Fruit fly (Drosophila melanogaster) whole organism, embryonic: ENCODE data around the gene CG33160.

Source experiments
- Atf6 ChIP-seq: fragments of 200-800 bp; sonication (Bioruptor generic); IDR thresholded peaks from 2 replicates; pipeline ENCODE4 v1.3.6; 2022; ENCODE audit warnings: missing biosample characterization, missing genetic modification characterization
- Awh ChIP-seq: fragments of 200-800 bp; sonication (Bioruptor generic); IDR thresholded peaks from 2 replicates; pipeline ENCODE4, ENCODE4 v1.3.6; 2022; ENCODE audit warnings: missing biosample characterization, missing genetic modification characterization
- Bgb ChIP-seq: fragments of 200-800 bp; sonication (Bioruptor generic); IDR thresholded peaks from 2 replicates; pipeline ENCODE4 v1.3.6; 2022; ENCODE audit warnings: missing biosample characterization, missing genetic modification characterization; ENCODE audit not compliant: partially characterized antibody
- CG10274 ChIP-seq: fragments of 200-800 bp; sonication (Bioruptor generic); optimal IDR thresholded peaks from 3 replicates; lab custom pipeline; 2017; ENCODE audit warnings: missing biosample characterization, mild to moderate bottlenecking, missing genetic modification characterization
- CG12942 ChIP-seq: fragments of 200-800 bp; sonication (Bioruptor generic); optimal IDR thresholded peaks from 3 replicates; lab custom pipeline; 2016; ENCODE audit warnings: missing biosample characterization, missing genetic modification characterization
- CG14441 ChIP-seq: fragments of 200-800 bp; sonication (Bioruptor generic); IDR thresholded peaks from 2 replicates; pipeline ENCODE4 v1.3.6; 2022; ENCODE audit warnings: missing biosample characterization, missing genetic modification characterization
- CG15514 ChIP-seq: fragments of 200-800 bp; sonication (Bioruptor generic); optimal IDR thresholded peaks from 3 replicates; lab custom pipeline; 2017; ENCODE audit warnings: missing biosample characterization, missing genetic modification characterization, mild to moderate bottlenecking, moderate library complexity, missing genetic modification reagents
- CG17328 ChIP-seq: fragments of 200-800 bp; sonication (Bioruptor generic); IDR thresholded peaks from 2 replicates; pipeline ENCODE4 v1.3.6; 2022; ENCODE audit warnings: missing biosample characterization, missing genetic modification characterization
- CG17568 ChIP-seq: fragments of 200-800 bp; sonication (Bioruptor generic); optimal IDR thresholded peaks from 2 replicates; lab custom pipeline; 2018; ENCODE audit warnings: missing biosample characterization, mild to moderate bottlenecking, missing genetic modification characterization, moderate library complexity
- CG18262 ChIP-seq: fragments of 200-800 bp; optimal IDR thresholded peaks from 3 replicates; lab custom pipeline; 2019; ENCODE audit warnings: missing biosample characterization, mild to moderate bottlenecking, missing genetic modification characterization, moderate library complexity
- CG1832 ChIP-seq: fragments of 200-800 bp; sonication (Bioruptor generic); optimal IDR thresholded peaks from 2 replicates; lab custom pipeline; 2017; ENCODE audit warnings: missing biosample characterization, mild to moderate bottlenecking, missing genetic modification characterization, inconsistent platforms
- CG2889 ChIP-seq: fragments of 200-800 bp; sonication (Bioruptor generic); IDR thresholded peaks from 3 replicates; pipeline ENCODE4 v1.3.6; 2022; ENCODE audit warnings: missing biosample characterization, missing genetic modification characterization
- CG30403 ChIP-seq: fragments of 200-800 bp; sonication (Bioruptor generic); optimal IDR thresholded peaks from 3 replicates; lab custom pipeline; 2016; ENCODE audit warnings: missing biosample characterization, missing genetic modification characterization
- CG4404 ChIP-seq: fragments of 200-800 bp; sonication (Bioruptor generic); IDR thresholded peaks from 2 replicates; pipeline ENCODE4 v1.3.6; 2022; ENCODE audit warnings: missing biosample characterization, missing genetic modification characterization
- CG7963 ChIP-seq: fragments of 200-800 bp; sonication (Bioruptor generic); IDR thresholded peaks from 3 replicates; pipeline ENCODE4 v1.3.6; 2022; ENCODE audit warnings: missing biosample characterization, missing genetic modification characterization; ENCODE audit not compliant: partially characterized antibody
- CoRest ChIP-seq: fragments of 200-800 bp; sonication (Bioruptor generic); optimal IDR thresholded peaks from 3 replicates; lab custom pipeline; 2018; ENCODE audit warnings: missing biosample characterization, mild to moderate bottlenecking, missing genetic modification characterization, moderate library complexity
- D ChIP-seq, 2 experiments: fragments of 200-800 bp in 1 of 2; fragments of >200 bp in 1 of 2; sonication (Bioruptor generic) in 1 of 2; optimal IDR thresholded peaks; 2 replicates in 1 of 2; 3 replicates in 1 of 2; lab custom pipeline; 2017; ENCODE audit warnings: mild to moderate bottlenecking in 1 of 2, missing biosample characterization in 1 of 2, missing genetic modification characterization in 1 of 2, missing genetic modification reagents in 1 of 2
- Deaf1 ChIP-seq: fragments of 200-800 bp; optimal IDR thresholded peaks from 3 replicates; lab custom pipeline; 2019; ENCODE audit warnings: missing biosample characterization, mild to moderate bottlenecking, missing genetic modification characterization, moderate library complexity
- Dref ChIP-seq: fragments of 200-800 bp; sonication (Bioruptor generic); IDR thresholded peaks from 2 replicates; pipeline ENCODE4 v1.3.6; 2022; ENCODE audit warnings: missing biosample characterization, missing genetic modification characterization
- Gug ChIP-seq: fragments of 200-800 bp; sonication (Bioruptor generic); IDR thresholded peaks from 4 replicates; pipeline ENCODE4 v1.3.6; 2022; ENCODE audit warnings: missing biosample characterization, missing genetic modification characterization
- HLH4C ChIP-seq: fragments of 200-800 bp; sonication (Bioruptor generic); IDR thresholded peaks from 3 replicates; pipeline ENCODE4 v1.3.6; 2022; ENCODE audit warnings: missing biosample characterization, missing genetic modification characterization; ENCODE audit not compliant: partially characterized antibody
- Hr51 ChIP-seq, 2 experiments: fragments of 200-800 bp; sonication (Bioruptor generic); optimal IDR thresholded peaks; 2 replicates in 1 of 2; 3 replicates in 1 of 2; lab custom pipeline; 2016 to 2018; ENCODE audit warnings: missing biosample characterization in 2 of 2, missing genetic modification characterization in 2 of 2, mild to moderate bottlenecking in 1 of 2, moderate library complexity in 1 of 2
- Med ChIP-seq: fragments of 200-800 bp; sonication (Bioruptor generic); peaks from one replicate; lab custom pipeline; 2016; ENCODE audit warnings: missing biosample characterization, missing genetic modification characterization, mild to moderate bottlenecking, inconsistent platforms, moderate library complexity
- NC2β ChIP-seq: fragments of 200-800 bp; sonication (Bioruptor generic); optimal IDR thresholded peaks from 2 replicates; lab custom pipeline; 2016; ENCODE audit warnings: missing biosample characterization, missing genetic modification characterization
- Side ChIP-seq: fragments of 200-800 bp; sonication (Bioruptor generic); optimal IDR thresholded peaks from 2 replicates; lab custom pipeline; 2016; ENCODE audit warnings: missing biosample characterization, missing genetic modification characterization
- Ssrp ChIP-seq: fragments of 200-800 bp; sonication (Bioruptor generic); optimal IDR thresholded peaks from 2 replicates; lab custom pipeline; 2018; ENCODE audit warnings: missing biosample characterization, mild to moderate bottlenecking, missing genetic modification characterization, moderate library complexity
- Stat92E ChIP-seq, 3 experiments: fragments of >200 bp in 2 of 3; fragments of 200-800 bp in 1 of 3; sonication (Bioruptor generic) in 1 of 3; optimal IDR thresholded peaks; 2 replicates each; lab custom pipeline; 2017 to 2019; ENCODE audit warnings: missing biosample characterization in 3 of 3, missing genetic modification characterization in 3 of 3, mild to moderate bottlenecking in 1 of 3, moderate library complexity in 1 of 3
- bsh ChIP-seq, 2 experiments: fragments of 200-800 bp; sonication (Bioruptor generic); optimal IDR thresholded peaks; 2 replicates each; lab custom pipeline; 2017 to 2018; ENCODE audit warnings: mild to moderate bottlenecking in 2 of 2, missing biosample characterization in 2 of 2, missing genetic modification characterization in 2 of 2, moderate library complexity in 1 of 2
- cato ChIP-seq: fragments of 200-800 bp; sonication (Bioruptor generic); optimal IDR thresholded peaks from 2 replicates; lab custom pipeline; 2016; ENCODE audit warnings: missing biosample characterization, missing genetic modification characterization, borderline replicate concordance
- chinmo ChIP-seq: fragments of 200-800 bp; sonication (Bioruptor generic); IDR thresholded peaks from 4 replicates; pipeline ENCODE4 v1.3.6; 2022; ENCODE audit warnings: missing biosample characterization, missing genetic modification characterization; ENCODE audit not compliant: partially characterized antibody
- corto ChIP-seq: fragments of 200-800 bp; sonication (Bioruptor generic); optimal IDR thresholded peaks from 2 replicates; lab custom pipeline; 2016; ENCODE audit warnings: missing biosample characterization, mild to moderate bottlenecking, missing genetic modification characterization, moderate library complexity
- croc ChIP-seq: fragments of 200-800 bp; sonication (Bioruptor generic); conservative IDR thresholded peaks from 3 replicates; pipeline ENCODE4 v1.3.6; 2022; ENCODE audit warnings: missing biosample characterization, missing genetic modification characterization
- dysf ChIP-seq: fragments of 200-800 bp; sonication (Bioruptor generic); IDR thresholded peaks from 3 replicates; pipeline ENCODE4 v1.3.6; 2022; ENCODE audit warnings: missing biosample characterization, missing genetic modification characterization
- esg ChIP-seq: fragments of 200-800 bp; sonication (Bioruptor generic); conservative IDR thresholded peaks from 2 replicates; pipeline ENCODE4 v1.3.6; 2022; ENCODE audit warnings: missing biosample characterization, missing genetic modification characterization
- exex ChIP-seq: fragments of 200-800 bp; sonication (Bioruptor generic); optimal IDR thresholded peaks from 4 replicates; lab custom pipeline; 2018; ENCODE audit warnings: missing biosample characterization, mild to moderate bottlenecking, missing genetic modification characterization, moderate library complexity
- grau ChIP-seq: fragments of 200-800 bp; optimal IDR thresholded peaks from 3 replicates; lab custom pipeline; 2019; ENCODE audit warnings: missing biosample characterization, mild to moderate bottlenecking, missing genetic modification characterization, moderate library complexity
- ind ChIP-seq: fragments of 200-800 bp; sonication (Bioruptor generic); optimal IDR thresholded peaks from 3 replicates; lab custom pipeline; 2016; ENCODE audit warnings: missing biosample characterization, missing genetic modification characterization
- lbe ChIP-seq: fragments of 200-800 bp; sonication (Bioruptor generic); optimal IDR thresholded peaks from 2 replicates; lab custom pipeline; 2016; ENCODE audit warnings: missing biosample characterization, mild to moderate bottlenecking, missing genetic modification characterization
- lov ChIP-seq, 2 experiments: fragments of 200-800 bp in 1 of 2; fragments of >200 bp in 1 of 2; sonication (Bioruptor generic) in 1 of 2; IDR thresholded peaks in 1 of 2; optimal IDR thresholded peaks in 1 of 2; 2 replicates in 1 of 2; 3 replicates in 1 of 2; pipeline versions ENCODE4 v1.3.6 to Lab custom; 2017 to 2022; ENCODE audit warnings: missing biosample characterization in 1 of 2, missing genetic modification characterization in 1 of 2
- nerfin-1 ChIP-seq: fragments of 200-800 bp; sonication (Bioruptor generic); optimal IDR thresholded peaks from 3 replicates; lab custom pipeline; 2019; ENCODE audit warnings: missing biosample characterization, mild to moderate bottlenecking, missing genetic modification characterization, moderate library complexity
- pum ChIP-seq: fragments of 200-800 bp; sonication (Bioruptor generic); optimal IDR thresholded peaks from 2 replicates; lab custom pipeline; 2016; ENCODE audit warnings: missing biosample characterization, missing genetic modification characterization
- ro ChIP-seq: fragments of 200-800 bp; sonication (Bioruptor generic); IDR thresholded peaks from 2 replicates; pipeline ENCODE4 v1.3.6; 2022; ENCODE audit warnings: missing biosample characterization, missing genetic modification characterization
- row ChIP-seq: fragments of 200-800 bp; sonication (Bioruptor generic); IDR thresholded peaks from 3 replicates; pipeline ENCODE4 v1.3.6; 2022; ENCODE audit warnings: missing biosample characterization, missing genetic modification characterization
- so ChIP-seq: fragments of 200-800 bp; sonication (Bioruptor generic); IDR thresholded peaks from 3 replicates; pipeline ENCODE4 v1.3.6; 2022; ENCODE audit warnings: missing biosample characterization, missing genetic modification characterization
- ssp ChIP-seq: fragments of 200-800 bp; sonication (Bioruptor generic); IDR thresholded peaks from 2 replicates; pipeline ENCODE4 v1.3.6; 2022; ENCODE audit warnings: missing biosample characterization, missing genetic modification characterization
- tgo ChIP-seq: fragments of 200-800 bp; sonication (Bioruptor generic); IDR thresholded peaks from 3 replicates; pipeline ENCODE4 v1.3.6; 2022; ENCODE audit warnings: missing biosample characterization, missing genetic modification characterization
- tio ChIP-seq: fragments of 200-800 bp; sonication (Bioruptor generic); optimal IDR thresholded peaks from 2 replicates; lab custom pipeline; 2017; ENCODE audit warnings: missing biosample characterization, missing genetic modification characterization, inconsistent platforms
- ttk ChIP-seq: fragments of 200-800 bp; sonication (Bioruptor generic); IDR thresholded peaks from 2 replicates; pipeline ENCODE4 v2.1.2; 2022; ENCODE audit warnings: missing biosample characterization, missing genetic modification characterization
- vfl ChIP-seq: fragments of 200-800 bp; sonication (Bioruptor generic); optimal IDR thresholded peaks from 2 replicates; lab custom pipeline; 2016; ENCODE audit warnings: missing biosample characterization, missing genetic modification characterization

CG33160 gene

DNA sequence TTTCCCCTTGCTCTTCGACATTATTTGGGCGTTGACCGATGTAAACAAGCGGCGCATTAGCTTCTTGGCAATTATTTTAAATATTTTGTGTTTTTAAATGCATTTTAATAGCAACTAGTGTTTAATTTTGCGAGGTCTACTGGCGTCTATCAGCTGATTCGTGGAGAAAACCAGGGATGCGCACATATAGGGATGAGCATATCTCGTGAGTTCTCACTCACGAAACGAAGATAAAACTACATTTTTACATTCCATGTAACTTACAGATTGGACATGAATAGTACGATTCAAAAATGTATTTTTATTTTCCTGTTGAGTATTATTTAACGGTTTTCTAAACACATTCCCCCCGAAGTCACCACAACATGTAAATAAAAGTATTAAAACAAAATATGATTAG, 8.7 kb downstream of the CG33160 start, which contains the start of gene CG14966 (continued):
- TF ChIP-seq Ssrp (tag; lab: Kevin White, UChicago) (no peak), ttk (GFP tag; lab: Robert Waterston, UW) (peak; percentile 11; the same call in 1 of the 2 replicates), CoRest (tag; lab: Kevin White, UChicago) (peak; percentile 45), CG14441 (0 out of 2 replicates have a peak, but pooled peaks have one; percentile 16), grau (peak; percentile 34), tio (GFP tag; lab: Kevin White, UChicago) (no peak), esg (no peak), Hr51 (GFP tag; optimal IDR thresholded peaks at IDR 0.05; lab: Kevin White, UChicago) (no peak), CG18262 (peak; percentile 7), Atf6 (no peak), lov (optimal IDR thresholded peaks at IDR 0.05; lab: Kevin White, UChicago) (no peak), lov (GFP tag; IDR thresholded peaks at IDR 0.05; lab: Robert Waterston, UW) (no peak), CG15514 (GFP tag; lab: Kevin White, UChicago) (peak; percentile 83), tgo (GFP tag; lab: Robert Waterston, UW) (no peak), ind (GFP tag; lab: Kevin White, UChicago) (peak; percentile 19), Side (GFP tag; lab: Kevin White, UChicago) (peak; percentile 25), CG12942 (GFP tag; lab: Kevin White, UChicago) (no peak), Awh (GFP tag; lab: Robert Waterston, UW) (no peak), lbe (GFP tag; lab: Kevin White, UChicago) (peak; percentile 17), CG17568 (GFP tag; lab: Kevin White, UChicago) (no peak), Dref (GFP tag; lab: Robert Waterston, UW) (0 out of 2 replicates have a peak, but pooled peaks have one; percentile 36), Bgb (GFP tag; lab: Robert Waterston, UW) (peak; percentile 96), HLH4C (GFP tag; lab: Robert Waterston, UW) (peak; percentile 76), Gug (GFP tag; lab: Robert Waterston, UW) (peak; percentile 5; the same call in 1 of the 4 replicates), chinmo (GFP tag; lab: Robert Waterston, UW) (peak; percentile 53; the same call in 1 of the 4 replicates), corto (GFP tag; lab: Kevin White, UChicago) (no peak), CG2889 (GFP tag; lab: Robert Waterston, UW) (no peak), CG17328 (GFP tag; lab: Robert Waterston, UW) (no peak), ro (no peak), CG4404 (no peak), pum (peak; percentile 38), ssp (GFP tag; lab: Robert Waterston, UW) (no peak), CG7963 (peak; percentile 76; the same call in 2 of the 3 replicates), Deaf1 (tag; lab: Kevin White, UChicago) (peak; percentile 0), NC2β (GFP tag; lab: Kevin White, UChicago) (peak; percentile 11), dysf (GFP tag; lab: Robert Waterston, UW) (no peak), nerfin-1 (tag; lab: Kevin White, UChicago) (peak; percentile 31), Stat92E (GFP tag; optimal IDR thresholded peaks at IDR 0.05; lab: Kevin White, UChicago) (peak in 1 of 3 experiments; percentile 80), vfl (GFP tag; lab: Kevin White, UChicago) (peak; percentile 28), CG30403 (peak; percentile 13), D (optimal IDR thresholded peaks at IDR 0.05; lab: Kevin White, UChicago) (no peak), D (GFP tag; optimal IDR thresholded peaks at IDR 0.05; lab: Kevin White, UChicago) (no peak), CG1832 (no peak), croc (GFP tag; lab: Robert Waterston, UW) (no peak), bsh (GFP tag; optimal IDR thresholded peaks at IDR 0.05; lab: Kevin White, UChicago) (no peak), CG10274 (GFP tag; lab: Kevin White, UChicago) (no peak), cato (GFP tag; lab: Kevin White, UChicago) (no peak), Med (peak; percentile 89), row (peak; percentile 85), exex (tag; lab: Kevin White, UChicago) (peak; percentile 2), so (no peak)
